Fruit fly (Drosophila melanogaster) whole organism, wandering third instar larva: ENCODE results near the gene tyn.

Source experiments
- Abd-B ChIP-seq: fragments of >200 bp; optimal IDR thresholded peaks from 2 replicates; lab custom pipeline; 2017; ENCODE audit warnings: missing biosample characterization, missing genetic modification characterization
- CG32264 ChIP-seq: fragments of 200-800 bp; sonication (Bioruptor generic); optimal IDR thresholded peaks from 2 replicates; lab custom pipeline; 2016; ENCODE audit warnings: missing biosample characterization, missing genetic modification characterization
- CG9705 ChIP-seq: fragments of 200-800 bp; sonication (Bioruptor generic); optimal IDR thresholded peaks from 2 replicates; lab custom pipeline; 2018; ENCODE audit warnings: missing biosample characterization, mild to moderate bottlenecking, missing genetic modification characterization
- CrebA ChIP-seq: fragments of 200-800 bp; sonication (Bioruptor generic); optimal IDR thresholded peaks from 2 replicates; lab custom pipeline; 2016; ENCODE audit warnings: missing biosample characterization, mild to moderate bottlenecking, missing genetic modification characterization, borderline replicate concordance
- Dfd ChIP-seq: fragments of >200 bp; optimal IDR thresholded peaks from 2 replicates; lab custom pipeline; 2017; ENCODE audit warnings: missing biosample characterization, missing genetic modification characterization
- Dif ChIP-seq: fragments of 200-275, 200-300 bp; sonication (Bioruptor generic); optimal IDR thresholded peaks from 2 replicates; lab custom pipeline; 2018; ENCODE audit warnings: missing biosample characterization, missing genetic modification characterization; ENCODE audit not compliant: partially characterized antibody
- GATAd ChIP-seq: sonication (Bioruptor generic); optimal IDR thresholded peaks from 2 replicates; lab custom pipeline; 2016; ENCODE audit warnings: missing biosample characterization, missing genetic modification characterization
- HLH106 ChIP-seq: fragments of 200-800 bp; optimal IDR thresholded peaks from 3 replicates; lab custom pipeline; 2019; ENCODE audit warnings: missing biosample characterization, mild to moderate bottlenecking, missing genetic modification characterization, moderate library complexity
- Hnf4 ChIP-seq: fragments of 200-800 bp; sonication (Bioruptor generic); optimal IDR thresholded peaks from 2 replicates; lab custom pipeline; 2016; ENCODE audit warnings: missing biosample characterization, mild to moderate bottlenecking, missing genetic modification characterization
- Hr78 ChIP-seq: fragments of >200 bp; optimal IDR thresholded peaks from 2 replicates; lab custom pipeline; 2017; ENCODE audit warnings: missing biosample characterization, missing genetic modification characterization
- Hr83 ChIP-seq: fragments of 200-300 bp; sonication (Bioruptor generic); optimal IDR thresholded peaks from 2 replicates; lab custom pipeline; 2016; ENCODE audit warnings: missing biosample characterization, mild to moderate bottlenecking, missing genetic modification characterization, moderate library complexity; ENCODE audit not compliant: poor library complexity, severe bottlenecking
- Jra ChIP-seq: sonication (Bioruptor generic); optimal IDR thresholded peaks from 2 replicates; lab custom pipeline; 2016; ENCODE audit warnings: missing biosample characterization, missing genetic modification characterization
- Mio ChIP-seq: sonication (Bioruptor generic); optimal IDR thresholded peaks from 2 replicates; lab custom pipeline; 2016; ENCODE audit warnings: missing biosample characterization, missing genetic modification characterization
- Myc ChIP-seq: fragments of >200 bp; optimal IDR thresholded peaks from 2 replicates; lab custom pipeline; 2017
- N ChIP-seq: fragments of >200 bp; optimal IDR thresholded peaks from 2 replicates; lab custom pipeline; 2018; ENCODE audit warnings: missing biosample characterization, missing external identifiers, missing genetic modification characterization
- OdsH ChIP-seq: fragments of 200-800 bp; sonication (Bioruptor generic); optimal IDR thresholded peaks from 2 replicates; lab custom pipeline; 2016; ENCODE audit warnings: missing biosample characterization, mild to moderate bottlenecking, missing genetic modification characterization
- Rel ChIP-seq, 2 experiments: fragments of 200-800 bp; sonication (Bioruptor generic) in 1 of 2; optimal IDR thresholded peaks; 2 replicates in 1 of 2; 3 replicates in 1 of 2; lab custom pipeline; 2016 to 2019; ENCODE audit warnings: mild to moderate bottlenecking in 2 of 2, missing biosample characterization in 2 of 2, missing genetic modification characterization in 2 of 2, moderate library complexity in 1 of 2
- Sp1 ChIP-seq: fragments of 200-800 bp; sonication (Bioruptor generic); optimal IDR thresholded peaks from 3 replicates; lab custom pipeline; 2019; ENCODE audit warnings: missing biosample characterization, mild to moderate bottlenecking, missing genetic modification characterization, moderate library complexity
- Vsx2 ChIP-seq: fragments of 200-300, 225-300 bp; sonication (Bioruptor generic); optimal IDR thresholded peaks from 2 replicates; lab custom pipeline; 2018; ENCODE audit warnings: missing biosample characterization, missing genetic modification characterization; ENCODE audit not compliant: partially characterized antibody
- br ChIP-seq: fragments of 200-800 bp; sonication (Bioruptor generic); optimal IDR thresholded peaks from 2 replicates; lab custom pipeline; 2016; ENCODE audit warnings: missing biosample characterization, missing genetic modification characterization
- brk ChIP-seq: fragments of 200-800 bp; sonication (Bioruptor generic); optimal IDR thresholded peaks from 2 replicates; lab custom pipeline; 2016; ENCODE audit warnings: missing biosample characterization, mild to moderate bottlenecking, missing genetic modification characterization
- dl ChIP-seq, 2 experiments: fragments of 175-275, 200-275 bp in 1 of 2; fragments of 200-275 bp in 1 of 2; sonication (Bioruptor generic); optimal IDR thresholded peaks; lab custom pipeline; 2018; ENCODE audit warnings: mild to moderate bottlenecking in 2 of 2, missing biosample characterization in 2 of 2, missing genetic modification characterization in 2 of 2, moderate library complexity in 2 of 2; ENCODE audit not compliant: partially characterized antibody in 2 of 2, insufficient read depth in 1 of 2
- dmrt93B ChIP-seq: fragments of 200-800 bp; sonication (Bioruptor generic); optimal IDR thresholded peaks from 2 replicates; lab custom pipeline; 2018; ENCODE audit warnings: missing biosample characterization, mild to moderate bottlenecking, missing genetic modification characterization
- dsf ChIP-seq: sonication (Bioruptor generic); optimal IDR thresholded peaks from 2 replicates; lab custom pipeline; 2016; ENCODE audit warnings: missing biosample characterization, missing genetic modification characterization, borderline replicate concordance
- ey ChIP-seq: fragments of 200-800 bp; sonication (Bioruptor generic); optimal IDR thresholded peaks from 2 replicates; lab custom pipeline; 2016; ENCODE audit warnings: missing biosample characterization, missing genetic modification characterization
- foxo ChIP-seq, 2 experiments: fragments of 200-800 bp; sonication (Bioruptor generic); optimal IDR thresholded peaks; 2 replicates in 1 of 2; 3 replicates in 1 of 2; lab custom pipeline; 2016 to 2017; ENCODE audit warnings: missing biosample characterization in 2 of 2, missing genetic modification characterization in 2 of 2
- fru ChIP-seq: fragments of 200-800 bp; sonication (Bioruptor generic); optimal IDR thresholded peaks from 3 replicates; lab custom pipeline; 2016; ENCODE audit warnings: missing biosample characterization, mild to moderate bottlenecking, missing genetic modification characterization
- h ChIP-seq: fragments of 200-800 bp; sonication (Bioruptor generic); optimal IDR thresholded peaks from 3 replicates; lab custom pipeline; 2016; ENCODE audit warnings: missing biosample characterization, mild to moderate bottlenecking, missing genetic modification characterization
- jim ChIP-seq: fragments of 175-275, 200-325 bp; sonication (Bioruptor generic); optimal IDR thresholded peaks from 2 replicates; lab custom pipeline; 2016; ENCODE audit warnings: missing biosample characterization, mild to moderate bottlenecking, missing genetic modification characterization
- lola ChIP-seq: fragments of >200 bp; optimal IDR thresholded peaks from 2 replicates; lab custom pipeline; 2017; ENCODE audit warnings: missing biosample characterization, missing genetic modification characterization
- pan ChIP-seq: fragments of >200 bp; optimal IDR thresholded peaks from 2 replicates; lab custom pipeline; 2017
- psq ChIP-seq: fragments of 200-800 bp; sonication (Bioruptor generic); optimal IDR thresholded peaks from 3 replicates; lab custom pipeline; 2017; ENCODE audit warnings: missing biosample characterization, mild to moderate bottlenecking, missing genetic modification characterization, moderate library complexity
- rgr ChIP-seq: fragments of 200-800 bp; sonication (Bioruptor generic); optimal IDR thresholded peaks from 3 replicates; lab custom pipeline; 2016; ENCODE audit warnings: missing biosample characterization, mild to moderate bottlenecking, missing genetic modification characterization
- sage ChIP-seq: fragments of 200-800 bp; sonication (Bioruptor generic); optimal IDR thresholded peaks from 2 replicates; lab custom pipeline; 2016; ENCODE audit warnings: missing biosample characterization, mild to moderate bottlenecking, missing genetic modification characterization
- sv ChIP-seq: fragments of 200-800 bp; sonication (Bioruptor generic); optimal IDR thresholded peaks from 3 replicates; lab custom pipeline; 2016; ENCODE audit warnings: missing biosample characterization, missing genetic modification characterization
- tai ChIP-seq: sonication (Bioruptor generic); optimal IDR thresholded peaks from 2 replicates; lab custom pipeline; 2016; ENCODE audit warnings: missing biosample characterization, missing genetic modification characterization
- usp ChIP-seq: fragments of >200 bp; optimal IDR thresholded peaks from 2 replicates; lab custom pipeline; 2017; ENCODE audit warnings: missing biosample characterization, missing genetic modification characterization
- woc ChIP-seq: sonication (Bioruptor generic); optimal IDR thresholded peaks from 2 replicates; lab custom pipeline; 2016; ENCODE audit warnings: missing biosample characterization, mild to moderate bottlenecking, missing genetic modification characterization

The tyn gene

dm6 chrX:191046-191445 is 50.9 kb downstream of the tyn start:
- peak; percentile 2 for TF ChIP-seq psq (GFP tag; lab: Kevin White, UChicago)
- TF ChIP-seq Dif (GFP tag; lab: Kevin White, UChicago) = no peak

DNA sequence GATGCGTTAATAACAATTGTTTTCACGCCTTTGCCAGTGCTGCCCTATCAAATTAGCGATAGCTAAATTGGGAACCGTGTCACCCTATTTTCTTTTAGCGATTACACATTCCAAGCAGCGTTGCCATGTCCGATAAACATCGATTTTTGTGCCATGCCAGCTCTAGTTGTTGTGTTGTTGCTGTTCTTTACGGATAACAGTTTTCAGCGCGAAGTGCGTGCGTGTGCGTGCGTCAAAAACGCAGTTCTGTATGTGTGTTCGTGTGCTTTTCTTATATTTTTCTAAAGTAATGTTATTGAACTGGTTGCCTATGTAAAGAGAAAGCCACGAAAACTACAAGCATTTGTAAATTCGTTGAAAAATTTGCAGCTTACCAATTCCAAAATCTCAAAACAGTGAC is 105.7 kb downstream of the tyn start, which contains the start of the genes CG3038 and G9a:
Gene CG3038 (minus strand): TSS at position 55 of the 400 bp plus-strand sequence.
Gene G9a (plus strand): TSS at position 177 of the 400 bp plus-strand sequence.
- TF ChIP-seq tai (GFP tag; lab: Kevin White, UChicago) (peak; percentile 24), OdsH (GFP tag; lab: Kevin White, UChicago) (peak; percentile 13), Hnf4 (GFP tag; lab: Kevin White, UChicago) (no peak), rgr (GFP tag; lab: Kevin White, UChicago) (peak; percentile 47), ey (GFP tag; lab: Kevin White, UChicago) (no peak), jim (GFP tag; lab: Kevin White, UChicago) (no peak), GATAd (GFP tag; lab: Kevin White, UChicago) (no peak), sage (no peak), usp (GFP tag; lab: Kevin White, UChicago) (no peak), Hr83 (GFP tag; lab: Kevin White, UChicago) (peak; percentile 39), br (GFP tag; lab: Kevin White, UChicago) (peak; percentile 26), dl (GFP tag; optimal IDR thresholded peaks at IDR 0.05; lab: Kevin White, UChicago; ENCODE audit: insufficient read depth in 1 of 2, partially characterized antibody in 2 of 2) (no peak), HLH106 (tag; lab: Kevin White, UChicago) (peak; percentile 34), fru (GFP tag; lab: Kevin White, UChicago) (peak; percentile 29), pan (lab: Kevin White, UChicago) (no peak), dmrt93B (no peak), psq (GFP tag; lab: Kevin White, UChicago) (peak; percentile 20), Dfd (no peak), h (GFP tag; lab: Kevin White, UChicago) (peak; percentile 44), Abd-B (no peak), Mio (GFP tag; lab: Kevin White, UChicago) (no peak), CrebA (GFP tag; lab: Kevin White, UChicago) (no peak), CG32264 (GFP tag; lab: Kevin White, UChicago) (no peak), Dif (GFP tag; lab: Kevin White, UChicago) (no peak), Hr78 (GFP tag; lab: Kevin White, UChicago) (no peak), Sp1 (GFP tag; lab: Kevin White, UChicago) (peak; percentile 20), lola (GFP tag; lab: Kevin White, UChicago) (no peak), CG9705 (GFP tag; lab: Kevin White, UChicago) (peak; percentile 14), Myc (peak; percentile 20), N (no peak), Vsx2 (GFP tag; lab: Kevin White, UChicago) (no peak), sv (GFP tag; lab: Kevin White, UChicago) (peak; percentile 10), foxo (GFP tag; optimal IDR thresholded peaks at IDR 0.05; lab: Kevin White, UChicago) (peak in 1 of 2 experiments; percentile 32), dsf (GFP tag; lab: Kevin White, UChicago) (no peak), Rel (GFP tag; optimal IDR thresholded peaks at IDR 0.05; lab: Kevin White, UChicago) (no peak), Rel (tag; optimal IDR thresholded peaks at IDR 0.05; lab: Kevin White, UChicago) (peak; percentile 91), woc (GFP tag; lab: Kevin White, UChicago) (no peak), brk (GFP tag; lab: Kevin White, UChicago) (peak; percentile 39), Jra (GFP tag; lab: Kevin White, UChicago) (no peak)

dm6 chrX:247329-247728 is 107.2 kb downstream of the tyn start:
- no peak for TF ChIP-seq psq (GFP tag; lab: Kevin White, UChicago)
- TF ChIP-seq usp (GFP tag; lab: Kevin White, UChicago) = no peak
- TF ChIP-seq CG9705 (GFP tag; lab: Kevin White, UChicago) = no peak
- no peak for TF ChIP-seq sage
- TF ChIP-seq GATAd (GFP tag; lab: Kevin White, UChicago) = no peak
- TF ChIP-seq Vsx2 (GFP tag; lab: Kevin White, UChicago) = no peak
- TF ChIP-seq Jra (GFP tag; lab: Kevin White, UChicago) = no peak
- no peak for TF ChIP-seq jim (GFP tag; lab: Kevin White, UChicago)
- TF ChIP-seq HLH106 (tag; lab: Kevin White, UChicago) = no peak
- TF ChIP-seq foxo (GFP tag; optimal IDR thresholded peaks at IDR 0.05; lab: Kevin White, UChicago) = no peak
- no peak for TF ChIP-seq ey (GFP tag; lab: Kevin White, UChicago)
- no peak for TF ChIP-seq woc (GFP tag; lab: Kevin White, UChicago)
- TF ChIP-seq pan (lab: Kevin White, UChicago) = no peak
- TF ChIP-seq dsf (GFP tag; lab: Kevin White, UChicago) = no peak
- TF ChIP-seq sv (GFP tag; lab: Kevin White, UChicago) = no peak
- no peak for TF ChIP-seq Sp1 (GFP tag; lab: Kevin White, UChicago)
- no peak for TF ChIP-seq fru (GFP tag; lab: Kevin White, UChicago)
